Worm (Caenorhabditis elegans): ENCODE data around the gene F59B2.13.

Gene F59B2.13

DNA sequence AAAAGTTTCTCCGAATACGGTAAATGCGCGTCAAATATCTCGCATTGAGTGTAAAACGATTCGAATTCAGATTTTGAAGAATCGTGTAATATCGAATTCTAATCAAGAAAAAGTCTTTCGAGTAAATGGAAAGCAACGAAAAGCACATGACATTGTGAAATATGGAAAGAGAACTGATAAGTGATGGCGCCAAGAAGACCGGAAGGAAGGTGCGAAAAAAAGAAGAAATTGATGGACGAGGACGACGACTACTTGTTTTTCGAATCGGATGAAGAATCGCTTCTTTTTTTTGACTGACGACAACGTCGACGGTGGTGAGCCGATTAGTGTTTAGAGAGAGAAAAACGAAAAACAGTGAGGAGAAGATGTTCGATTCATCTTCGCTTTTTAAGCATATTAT is 40.9 kb downstream of the F59B2.13 start:
- TF ChIP-seq ama-1 (optimal IDR thresholded peaks at IDR 0.05) (no peak), tra-4 (tag; optimal IDR thresholded peaks at IDR 0.05) (no peak), aly-1 (tag; optimal IDR thresholded peaks at IDR 0.05) (no peak), sea-1 (GFP tag; conservative IDR thresholded peaks at IDR 0.05) (no peak)

DNA sequence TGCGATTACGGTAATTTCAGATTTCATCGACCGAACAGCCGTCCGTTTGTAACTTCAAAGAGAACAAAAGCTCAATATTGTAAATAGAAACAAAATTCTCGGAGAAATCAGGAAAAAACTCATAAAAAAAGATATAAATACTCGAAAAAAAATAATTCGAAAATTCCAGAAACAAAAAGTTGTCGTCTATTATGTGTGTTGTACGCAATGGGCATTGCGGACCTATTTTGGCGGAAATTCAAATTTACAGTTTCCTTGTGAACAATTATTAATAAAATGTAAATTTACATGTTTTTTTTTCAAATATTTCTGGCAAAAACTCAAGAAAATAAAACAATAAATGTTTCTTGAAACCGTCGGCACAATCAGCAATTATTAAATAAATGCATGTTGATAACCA is 41.4 kb downstream of the F59B2.13 start:
- TF ChIP-seq tra-4 (tag; optimal IDR thresholded peaks at IDR 0.05) (no peak), pes-1 (GFP tag; IDR thresholded peaks at IDR 0.05) (no peak), hmbx-1 (tag; optimal IDR thresholded peaks at IDR 0.05) (no peak), flt-1 (GFP tag; IDR thresholded peaks at IDR 0.05) (no peak), hnd-1 (tag; optimal IDR thresholded peaks at IDR 0.05) (no peak), aly-1 (tag; optimal IDR thresholded peaks at IDR 0.05) (no peak), F13C5.2 (tag; optimal IDR thresholded peaks at IDR 0.05) (no peak), sea-1 (GFP tag; conservative IDR thresholded peaks at IDR 0.05) (no peak), tbx-37 (GFP tag; conservative IDR thresholded peaks at IDR 0.05) (no peak), hmg-4 (GFP tag; optimal IDR thresholded peaks at IDR 0.05) (no peak), ets-7 (tag; optimal IDR thresholded peaks at IDR 0.05) (no peak), ama-1 (optimal IDR thresholded peaks at IDR 0.05) (no peak), ceh-13 (GFP tag; optimal IDR thresholded peaks at IDR 0.05) (no peak), ceh-36 (tag; optimal IDR thresholded peaks at IDR 0.05) (no peak), B0310.2 (tag; optimal IDR thresholded peaks at IDR 0.05) (no peak), tbx-11 (GFP tag; IDR thresholded peaks at IDR 0.05) (no peak), scrt-1 (GFP tag; IDR thresholded peaks at IDR 0.05) (no peak)

DNA sequence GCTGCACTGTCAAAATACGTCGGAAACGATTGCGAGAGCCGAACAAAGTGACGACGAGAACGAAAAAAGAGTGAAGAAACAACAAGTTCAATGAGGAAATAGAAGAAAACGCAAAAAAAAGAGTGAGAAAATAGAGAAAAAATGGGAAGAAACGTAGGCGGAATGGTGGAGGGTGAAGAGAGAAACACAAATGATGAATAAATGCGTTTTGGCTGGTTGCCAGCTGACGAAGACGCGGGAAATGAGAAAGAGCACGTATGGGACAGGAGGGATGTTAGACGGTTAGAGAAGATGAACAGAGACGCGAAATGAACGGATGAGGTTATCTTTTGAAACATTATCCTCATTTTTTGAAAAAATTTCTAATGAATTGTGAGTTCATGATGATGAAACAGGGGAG is 41.9 kb downstream of the F59B2.13 start:
- TF ChIP-seq ceh-36 (tag; optimal IDR thresholded peaks at IDR 0.05): no peak
- TF ChIP-seq flt-1 (GFP tag; IDR thresholded peaks at IDR 0.05): no peak
- no peak for TF ChIP-seq ama-1 (optimal IDR thresholded peaks at IDR 0.05)
- TF ChIP-seq B0310.2 (tag; optimal IDR thresholded peaks at IDR 0.05): no peak
- TF ChIP-seq sea-1 (GFP tag; conservative IDR thresholded peaks at IDR 0.05): no peak
- TF ChIP-seq hnd-1 (tag; optimal IDR thresholded peaks at IDR 0.05): no peak
- no peak for TF ChIP-seq hmbx-1 (tag; optimal IDR thresholded peaks at IDR 0.05)
- no peak for TF ChIP-seq ceh-13 (GFP tag; optimal IDR thresholded peaks at IDR 0.05)
- no peak for TF ChIP-seq pes-1 (GFP tag; IDR thresholded peaks at IDR 0.05)
- no peak for TF ChIP-seq scrt-1 (GFP tag; IDR thresholded peaks at IDR 0.05)
- no peak for TF ChIP-seq tbx-11 (GFP tag; IDR thresholded peaks at IDR 0.05)
- TF ChIP-seq F13C5.2 (tag; optimal IDR thresholded peaks at IDR 0.05): no peak
- TF ChIP-seq ets-7 (tag; optimal IDR thresholded peaks at IDR 0.05): no peak
- TF ChIP-seq hmg-4 (GFP tag; optimal IDR thresholded peaks at IDR 0.05): no peak
- no peak for TF ChIP-seq tbx-37 (GFP tag; conservative IDR thresholded peaks at IDR 0.05)
- no peak for TF ChIP-seq tra-4 (tag; optimal IDR thresholded peaks at IDR 0.05)
- TF ChIP-seq aly-1 (tag; optimal IDR thresholded peaks at IDR 0.05): no peak

- TF ChIP-seq pes-1 (GFP tag; IDR thresholded peaks at IDR 0.05): no peak
- no peak for TF ChIP-seq F13C5.2 (tag; optimal IDR thresholded peaks at IDR 0.05)
- TF ChIP-seq aly-1 (tag; optimal IDR thresholded peaks at IDR 0.05): no peak
- TF ChIP-seq tbx-11 (GFP tag; IDR thresholded peaks at IDR 0.05): no peak
- no peak for TF ChIP-seq flt-1 (GFP tag; IDR thresholded peaks at IDR 0.05)
These were observed 42.4 kb downstream of the F59B2.13 start for ce11 chrIII:8984412-8984811.

DNA sequence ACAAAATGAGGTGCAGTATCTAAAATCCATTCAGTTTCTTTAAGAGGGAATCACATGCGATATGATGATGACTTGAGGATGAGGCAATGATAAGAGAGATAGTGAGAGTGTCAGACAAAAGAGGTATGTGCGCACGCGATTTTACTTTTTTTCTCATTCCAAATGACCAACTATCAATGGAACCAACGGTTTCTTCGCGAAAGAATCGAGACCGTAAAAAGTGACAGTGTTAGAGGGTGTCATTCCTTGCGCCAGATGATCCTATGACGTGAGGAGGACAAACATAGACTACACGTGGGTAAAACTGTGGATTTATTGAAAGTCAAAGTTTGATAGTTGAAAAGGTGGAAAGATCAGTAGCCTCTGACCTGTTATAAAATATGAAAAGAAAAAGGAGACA is 43.0 kb downstream of the F59B2.13 start:
- no peak for TF ChIP-seq hmg-4 (GFP tag; optimal IDR thresholded peaks at IDR 0.05)

DNA sequence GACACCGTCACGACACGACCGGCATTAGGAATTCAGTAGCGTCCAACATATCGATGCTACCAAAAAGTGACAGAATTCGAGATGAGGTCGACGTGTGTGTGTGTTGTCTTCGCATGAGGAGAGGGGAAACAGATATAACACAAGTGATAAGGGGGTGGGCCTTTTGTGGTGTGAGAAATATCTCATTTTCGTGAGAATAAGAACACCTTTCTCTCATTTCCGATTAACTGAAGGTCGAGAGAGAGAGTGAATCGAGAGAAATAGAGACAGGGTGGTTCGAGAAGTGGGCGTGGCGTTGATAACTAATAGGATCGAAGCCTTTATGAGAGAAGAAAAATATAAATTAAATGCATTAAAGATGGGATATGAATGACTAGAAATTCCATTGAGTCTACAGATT is 43.7 kb downstream of the F59B2.13 start:
- TF ChIP-seq ceh-36 (tag; optimal IDR thresholded peaks at IDR 0.05) (no peak), hnd-1 (tag; optimal IDR thresholded peaks at IDR 0.05) (no peak), B0310.2 (tag; optimal IDR thresholded peaks at IDR 0.05) (no peak)

- TF ChIP-seq tra-4 (tag; optimal IDR thresholded peaks at IDR 0.05): no peak
- TF ChIP-seq hmbx-1 (tag; optimal IDR thresholded peaks at IDR 0.05): no peak
- no peak for TF ChIP-seq tbx-11 (GFP tag; IDR thresholded peaks at IDR 0.05)
- no peak for TF ChIP-seq B0310.2 (tag; optimal IDR thresholded peaks at IDR 0.05)
- no peak for TF ChIP-seq scrt-1 (GFP tag; IDR thresholded peaks at IDR 0.05)
- no peak for TF ChIP-seq F13C5.2 (tag; optimal IDR thresholded peaks at IDR 0.05)
- no peak for TF ChIP-seq tbx-37 (GFP tag; conservative IDR thresholded peaks at IDR 0.05)
- no peak for TF ChIP-seq ets-7 (tag; optimal IDR thresholded peaks at IDR 0.05)
- TF ChIP-seq hmg-4 (GFP tag; optimal IDR thresholded peaks at IDR 0.05): no peak
- no peak for TF ChIP-seq hnd-1 (tag; optimal IDR thresholded peaks at IDR 0.05)
- no peak for TF ChIP-seq ceh-13 (GFP tag; optimal IDR thresholded peaks at IDR 0.05)
- TF ChIP-seq pes-1 (GFP tag; IDR thresholded peaks at IDR 0.05): no peak
- TF ChIP-seq sea-1 (GFP tag; conservative IDR thresholded peaks at IDR 0.05): no peak
- TF ChIP-seq flt-1 (GFP tag; IDR thresholded peaks at IDR 0.05): no peak
- TF ChIP-seq ama-1 (optimal IDR thresholded peaks at IDR 0.05): no peak
These were observed 44.9 kb downstream of the F59B2.13 start, which contains the start of gene pde-2 for ce11 chrIII:8981847-8982479. Gene pde-2, minus strand, starts transcription at chrIII:8981897.

ce11 chrIII:8980892-8981291 is 46.0 kb downstream of the F59B2.13 start:
- TF ChIP-seq hmbx-1 (tag; optimal IDR thresholded peaks at IDR 0.05) (no peak), tbx-37 (GFP tag; conservative IDR thresholded peaks at IDR 0.05) (no peak), ama-1 (optimal IDR thresholded peaks at IDR 0.05) (no peak), ceh-36 (tag; optimal IDR thresholded peaks at IDR 0.05) (no peak), pes-1 (GFP tag; IDR thresholded peaks at IDR 0.05) (no peak), aly-1 (tag; optimal IDR thresholded peaks at IDR 0.05) (no peak), hmg-4 (GFP tag; optimal IDR thresholded peaks at IDR 0.05) (no peak), tra-4 (tag; optimal IDR thresholded peaks at IDR 0.05) (no peak), flt-1 (GFP tag; IDR thresholded peaks at IDR 0.05) (no peak), hnd-1 (tag; optimal IDR thresholded peaks at IDR 0.05) (no peak), tbx-11 (GFP tag; IDR thresholded peaks at IDR 0.05) (no peak), sea-1 (GFP tag; conservative IDR thresholded peaks at IDR 0.05) (no peak), F13C5.2 (tag; optimal IDR thresholded peaks at IDR 0.05) (no peak)
